Fruit fly (Drosophila melanogaster): ENCODE data around the gene Cdk12.

Gene Cdk12

dm6 chr3L:21516716-21517266, 685 bp downstream of the Cdk12 start (continued):
- TF ChIP-seq Fer1 (GFP tag; optimal IDR thresholded peaks at IDR 0.05) (peak; percentile 17), lilli (GFP tag; optimal IDR thresholded peaks at IDR 0.05) (peak; percentile 38), gfzf (GFP tag; optimal IDR thresholded peaks at IDR 0.05) (peak; percentile 95), Mes4 (GFP tag; optimal IDR thresholded peaks at IDR 0.05) (no peak), CG10979 (tag; optimal IDR thresholded peaks at IDR 0.05) (peak; percentile 7), sr (GFP tag; IDR thresholded peaks at IDR 0.05) (peak; percentile 13; the same call in 1 of the 3 replicates), zen (tag; optimal IDR thresholded peaks at IDR 0.05) (peak; percentile 26), CG12391 (tag; optimal IDR thresholded peaks at IDR 0.05) (peak; percentile 54), CG10431 (GFP tag; optimal IDR thresholded peaks at IDR 0.05) (peak; percentile 85), unpg (GFP tag; optimal IDR thresholded peaks at IDR 0.05) (peak; percentile 5), Hr51 (GFP tag; optimal IDR thresholded peaks at IDR 0.05) (peak in 1 of 2 experiments; percentile 24), CG34224 (GFP tag; IDR thresholded peaks at IDR 0.05; ENCODE audit: partially characterized antibody) (peak; percentile 10; the same call in 1 of the 3 replicates), CG17829 (tag; optimal IDR thresholded peaks at IDR 0.05) (peak; percentile 40), bbx (GFP tag; IDR thresholded peaks at IDR 0.05; ENCODE audit: partially characterized antibody) (0 out of 2 replicates have a peak, but pooled peaks have one; percentile 15), Six4 (GFP tag; optimal IDR thresholded peaks at IDR 0.05) (no peak), Side (GFP tag; optimal IDR thresholded peaks at IDR 0.05) (peak; percentile 35), Myb (GFP tag; optimal IDR thresholded peaks at IDR 0.05) (peak; percentile 28), CG10267 (tag; optimal IDR thresholded peaks at IDR 0.05) (peak; percentile 92), pzg (GFP tag; optimal IDR thresholded peaks at IDR 0.05) (peak; percentile 69), nmo (GFP tag; optimal IDR thresholded peaks at IDR 0.05) (peak; percentile 57), CG12299 (tag; optimal IDR thresholded peaks at IDR 0.05) (peak; percentile 2)

- TF ChIP-seq CG31224 (GFP tag; IDR thresholded peaks at IDR 0.05) (no peak), run (tag; optimal IDR thresholded peaks at IDR 0.05) (no peak), Med (GFP tag) (peak; percentile 30), Dad (GFP tag; optimal IDR thresholded peaks at IDR 0.05) (no peak), bab2 (GFP tag; optimal IDR thresholded peaks at IDR 0.05) (no peak), Ssrp (tag; optimal IDR thresholded peaks at IDR 0.05) (no peak), zen (tag; optimal IDR thresholded peaks at IDR 0.05) (no peak), abd-A (tag; optimal IDR thresholded peaks at IDR 0.05) (no peak), rib (GFP tag; IDR thresholded peaks at IDR 0.05) (no peak), sqz (GFP tag; optimal IDR thresholded peaks at IDR 0.05) (no peak), CG7372 (GFP tag; IDR thresholded peaks at IDR 0.05) (no peak), bowl (GFP tag; IDR thresholded peaks at IDR 0.05) (no peak), Pdp1 (GFP tag; optimal IDR thresholded peaks at IDR 0.05) (no peak), CG12299 (tag; optimal IDR thresholded peaks at IDR 0.05) (no peak), CG43689 (GFP tag; IDR thresholded peaks at IDR 0.05) (no peak), CG13287 (GFP tag; IDR thresholded peaks at IDR 0.05; ENCODE audit: partially characterized antibody) (no peak), nau (GFP tag; optimal IDR thresholded peaks at IDR 0.05) (no peak), repo (GFP tag; optimal IDR thresholded peaks at IDR 0.05) (no peak), CG11456 (GFP tag; IDR thresholded peaks at IDR 0.05) (no peak), Ets65A (GFP tag) (peak; percentile 91), CG6791 (GFP tag; IDR thresholded peaks at IDR 0.05; ENCODE audit: partially characterized antibody) (0 out of 3 replicates have a peak, but pooled peaks have one; percentile 15), CG9609 (GFP tag; optimal IDR thresholded peaks at IDR 0.05) (no peak), Dbx (GFP tag; IDR thresholded peaks at IDR 0.05) (no peak), wor (GFP tag; IDR thresholded peaks at IDR 0.05) (no peak)
Measured at dm6 chr3L:21518345-21518744, 2.2 kb downstream of the Cdk12 start.

All from whole organism, embryonic.